Worm (Caenorhabditis elegans): Measurements from ENCODE around the gene srz-29.
A peak's percentile ranks its signal among the peaks of the same experiment; 100 is the strongest.

The srz-29 gene

ce11 chrIV:13686965-13687425, 41.3 kb upstream of the srz-29 start, which contains the start of gene nyn-1:
Gene nyn-1 (minus strand): TSS chrIV:13687015.
- TF ChIP-seq tbx-8 (GFP tag; optimal IDR thresholded peaks at IDR 0.05) (no peak), blmp-1 (tag; optimal IDR thresholded peaks at IDR 0.05) (no peak), nhr-12 (tag; optimal IDR thresholded peaks at IDR 0.05) (no peak), drap-1 (GFP tag; optimal IDR thresholded peaks at IDR 0.05) (no peak), unc-62 (GFP tag; optimal IDR thresholded peaks at IDR 0.05) (no peak), unc-39 (tag; optimal IDR thresholded peaks at IDR 0.05) (no peak), ceh-43 (GFP tag; optimal IDR thresholded peaks at IDR 0.05) (no peak), mep-1 (tag; optimal IDR thresholded peaks at IDR 0.05) (no peak), pha-4 (tag; optimal IDR thresholded peaks at IDR 0.05) (no peak)

- TF ChIP-seq ham-2 (GFP tag; optimal IDR thresholded peaks at IDR 0.05) (no peak), elt-3 (tag; optimal IDR thresholded peaks at IDR 0.05) (no peak), zip-8 (tag; optimal IDR thresholded peaks at IDR 0.05) (no peak), elt-1 (tag; optimal IDR thresholded peaks at IDR 0.05; ENCODE audit: borderline replicate concordance, insufficient read depth) (no peak), nhr-76 (tag; optimal IDR thresholded peaks at IDR 0.05) (no peak), drap-1 (GFP tag; optimal IDR thresholded peaks at IDR 0.05) (no peak), ceh-83 (GFP tag; optimal IDR thresholded peaks at IDR 0.05) (no peak), lin-32 (GFP tag; optimal IDR thresholded peaks at IDR 0.05) (no peak), sptf-1 (tag; optimal IDR thresholded peaks at IDR 0.05) (no peak), ceh-39 (tag; optimal IDR thresholded peaks at IDR 0.05) (no peak), ces-1 (GFP tag; optimal IDR thresholded peaks at IDR 0.05) (no peak), tbx-8 (GFP tag; optimal IDR thresholded peaks at IDR 0.05) (no peak), bed-3 (GFP tag; optimal IDR thresholded peaks at IDR 0.05) (no peak), blmp-1 (tag; optimal IDR thresholded peaks at IDR 0.05) (no peak), unc-39 (tag; optimal IDR thresholded peaks at IDR 0.05) (no peak)
Observed at ce11 chrIV:13684827-13685226, 39.1 kb upstream of the srz-29 start.

- TF ChIP-seq unc-62 (GFP tag; optimal IDR thresholded peaks at IDR 0.05): peak; percentile 94
- TF ChIP-seq unc-120 (tag; optimal IDR thresholded peaks at IDR 0.05; ENCODE audit: poor library complexity, severe bottlenecking): no peak
- peak; percentile 57 for TF ChIP-seq mab-5 (tag; optimal IDR thresholded peaks at IDR 0.05)
- peak; percentile 78 for TF ChIP-seq elt-3 (tag; optimal IDR thresholded peaks at IDR 0.05)
Observed at ce11 chrIV:13682733-13683132, 37.0 kb upstream of the srz-29 start.

ce11 chrIV:13679495-13679894, 33.8 kb upstream of the srz-29 start:
- no peak for TF ChIP-seq nhr-2 (tag; optimal IDR thresholded peaks at IDR 0.05)
- no peak for TF ChIP-seq snpc-4 (tag; optimal IDR thresholded peaks at IDR 0.05)
- no peak for TF ChIP-seq nhr-12 (tag; optimal IDR thresholded peaks at IDR 0.05)
- TF ChIP-seq mls-2 (tag; optimal IDR thresholded peaks at IDR 0.05): no peak
- no peak for TF ChIP-seq ztf-11 (tag; optimal IDR thresholded peaks at IDR 0.05)
- TF ChIP-seq lin-13 (tag; optimal IDR thresholded peaks at IDR 0.05): no peak
- TF ChIP-seq sptf-1 (tag; optimal IDR thresholded peaks at IDR 0.05): no peak
- TF ChIP-seq nhr-237 (tag; optimal IDR thresholded peaks at IDR 0.05): no peak
- TF ChIP-seq nhr-76 (tag; optimal IDR thresholded peaks at IDR 0.05): no peak
- TF ChIP-seq zip-8 (tag; optimal IDR thresholded peaks at IDR 0.05): no peak
- TF ChIP-seq ces-1 (GFP tag; optimal IDR thresholded peaks at IDR 0.05): no peak
- no peak for TF ChIP-seq ham-2 (GFP tag; optimal IDR thresholded peaks at IDR 0.05)

- TF ChIP-seq unc-120 (tag; optimal IDR thresholded peaks at IDR 0.05; ENCODE audit: poor library complexity, severe bottlenecking) (no peak), hlh-1 (tag; optimal IDR thresholded peaks at IDR 0.05) (no peak), cnd-1 (tag; optimal IDR thresholded peaks at IDR 0.05) (no peak), nhr-237 (tag; optimal IDR thresholded peaks at IDR 0.05) (no peak), flh-1 (GFP tag; optimal IDR thresholded peaks at IDR 0.05) (no peak), lsy-2 (tag; optimal IDR thresholded peaks at IDR 0.05) (no peak), lin-13 (tag; optimal IDR thresholded peaks at IDR 0.05) (no peak), elt-1 (tag; optimal IDR thresholded peaks at IDR 0.05; ENCODE audit: borderline replicate concordance, insufficient read depth) (no peak), drap-1 (GFP tag; optimal IDR thresholded peaks at IDR 0.05) (no peak), elt-3 (tag; optimal IDR thresholded peaks at IDR 0.05) (no peak), zip-8 (tag; optimal IDR thresholded peaks at IDR 0.05) (no peak), nhr-76 (tag; optimal IDR thresholded peaks at IDR 0.05) (no peak), nhr-28 (tag; optimal IDR thresholded peaks at IDR 0.05) (no peak), ces-1 (GFP tag; optimal IDR thresholded peaks at IDR 0.05) (no peak), sptf-1 (tag; optimal IDR thresholded peaks at IDR 0.05) (no peak), mab-5 (tag; optimal IDR thresholded peaks at IDR 0.05) (no peak), sem-2 (GFP tag; optimal IDR thresholded peaks at IDR 0.05) (no peak), mls-2 (tag; optimal IDR thresholded peaks at IDR 0.05) (no peak)
Observed at ce11 chrIV:13678649-13679048, 32.9 kb upstream of the srz-29 start, which contains the start of gene srlf-26. Gene srlf-26 (plus strand): TSS chrIV:13678949.
